Worm (Caenorhabditis elegans) whole organism, late embryonic: ENCODE data around the gene nhr-14.

Source experiments
- F13H6.1 ChIP-seq: sonication (generic microtip); optimal IDR thresholded peaks from 2 replicates; lab custom pipeline; 2016; ENCODE audit warnings: missing genetic modification characterization, missing compliant biosample characterization
- ceh-14 ChIP-seq: sonication (generic microtip); optimal IDR thresholded peaks from 2 replicates; lab custom pipeline; 2016; ENCODE audit warnings: missing genotype, missing genetic modification characterization, missing compliant biosample characterization
- ceh-18 ChIP-seq: sonication (generic microtip); optimal IDR thresholded peaks from 2 replicates; lab custom pipeline; 2016; ENCODE audit warnings: missing genetic modification characterization, missing compliant biosample characterization
- ceh-2 ChIP-seq: sonication (generic microtip); optimal IDR thresholded peaks from 2 replicates; lab custom pipeline; 2016; ENCODE audit warnings: missing genotype, missing genetic modification characterization, missing compliant biosample characterization
- ceh-22 ChIP-seq: sonication (generic microtip); optimal IDR thresholded peaks from 2 replicates; lab custom pipeline; 2017; ENCODE audit warnings: missing biosample characterization, missing genetic modification characterization
- ceh-31 ChIP-seq: sonication (generic microtip); optimal IDR thresholded peaks from 2 replicates; lab custom pipeline; 2016; ENCODE audit warnings: missing genetic modification characterization, missing compliant biosample characterization
- ceh-34 ChIP-seq: sonication (generic microtip); optimal IDR thresholded peaks from 2 replicates; lab custom pipeline; 2016; ENCODE audit warnings: mild to moderate bottlenecking, missing genetic modification characterization, missing compliant biosample characterization
- che-1 ChIP-seq: sonication (generic microtip); optimal IDR thresholded peaks from 2 replicates; lab custom pipeline; 2016; ENCODE audit warnings: mild to moderate bottlenecking, missing genetic modification characterization, missing compliant biosample characterization
- dmd-4 ChIP-seq: sonication (generic microtip); optimal IDR thresholded peaks from 2 replicates; lab custom pipeline; 2016; ENCODE audit warnings: borderline replicate concordance, missing genetic modification characterization, missing compliant biosample characterization
- elt-2 ChIP-seq: sonication (generic microtip); optimal IDR thresholded peaks from 2 replicates; lab custom pipeline; 2016; ENCODE audit warnings: missing genetic modification reagents, missing genetic modification characterization, missing compliant biosample characterization
- ets-4 ChIP-seq: sonication (generic microtip); optimal IDR thresholded peaks from 2 replicates; lab custom pipeline; 2016; ENCODE audit warnings: missing genetic modification characterization, missing compliant biosample characterization
- fkh-10 ChIP-seq: fragments of 150-350 bp; optimal IDR thresholded peaks from 2 replicates; lab custom pipeline; 2014; ENCODE audit warnings: missing biosample characterization, missing genetic modification reagents, missing genetic modification characterization
- hlh-30 ChIP-seq: sonication (generic microtip); optimal IDR thresholded peaks from 2 replicates; lab custom pipeline; 2017; ENCODE audit warnings: antibody characterized with exemption, missing genetic modification characterization, missing compliant biosample characterization; ENCODE audit not compliant: insufficient read depth
- hlh-8 ChIP-seq: sonication (generic microtip); optimal IDR thresholded peaks from 2 replicates; lab custom pipeline; 2016; ENCODE audit warnings: missing genotype, missing genetic modification characterization, missing compliant biosample characterization
- lim-6 ChIP-seq: sonication (generic microtip); optimal IDR thresholded peaks from 2 replicates; lab custom pipeline; 2016; ENCODE audit warnings: missing genetic modification characterization, missing compliant biosample characterization
- nfya-1 ChIP-seq: sonication (generic microtip); optimal IDR thresholded peaks from 2 replicates; lab custom pipeline; 2017; ENCODE audit warnings: missing genetic modification characterization, mild to moderate bottlenecking, missing compliant biosample characterization, antibody characterized with exemption, moderate library complexity
- nhr-11 ChIP-seq: fragments of 150-350 bp; optimal IDR thresholded peaks from 2 replicates; lab custom pipeline; 2014; ENCODE audit warnings: missing biosample characterization, missing genetic modification characterization
- pha-2 ChIP-seq: sonication (generic microtip); optimal IDR thresholded peaks from 2 replicates; lab custom pipeline; 2017; ENCODE audit warnings: mild to moderate bottlenecking, missing genetic modification characterization, missing compliant biosample characterization
- pha-4 ChIP-seq: fragments of 150-350 bp; optimal IDR thresholded peaks from 2 replicates; lab custom pipeline; 2018; ENCODE audit warnings: missing biosample characterization, missing genetic modification reagents, missing genetic modification characterization
- pros-1 ChIP-seq: fragments of 150-350 bp; optimal IDR thresholded peaks from 2 replicates; lab custom pipeline; 2014; ENCODE audit warnings: missing biosample characterization, missing genetic modification reagents, missing genetic modification characterization
- ref-2 ChIP-seq: sonication (generic microtip); optimal IDR thresholded peaks from 2 replicates; lab custom pipeline; 2016; ENCODE audit warnings: missing genetic modification characterization, missing compliant biosample characterization
- sdc-2 ChIP-seq: sonication (generic microtip); optimal IDR thresholded peaks from 2 replicates; lab custom pipeline; 2016; ENCODE audit warnings: missing genotype, missing genetic modification characterization, missing compliant biosample characterization
- sox-2 ChIP-seq: fragments of 200-800 bp; sonication (Bioruptor generic); IDR thresholded peaks from 2 replicates; pipeline ENCODE4 v1.3.6; 2022; ENCODE audit warnings: missing genetic modification reagents, missing genetic modification characterization, missing compliant biosample characterization
- sox-4 ChIP-seq: sonication (generic microtip); optimal IDR thresholded peaks from 2 replicates; lab custom pipeline; 2017; ENCODE audit warnings: mild to moderate bottlenecking, missing genetic modification characterization, inconsistent platforms, missing compliant biosample characterization
- tbx-2 ChIP-seq: sonication (generic microtip); optimal IDR thresholded peaks from 2 replicates; lab custom pipeline; 2016; ENCODE audit warnings: missing genetic modification characterization, missing compliant biosample characterization
- tbx-7 ChIP-seq: sonication (generic microtip); optimal IDR thresholded peaks from 2 replicates; lab custom pipeline; 2016; ENCODE audit warnings: missing genotype, missing genetic modification characterization, missing compliant biosample characterization
- unc-3 ChIP-seq, 2 experiments: fragments of 200-800 bp in 1 of 2; sonication (Bioruptor generic) in 1 of 2; sonication (generic microtip) in 1 of 2; conservative IDR thresholded peaks in 1 of 2; optimal IDR thresholded peaks in 1 of 2; 2 replicates each; pipeline versions ENCODE4 v1.3.6 to Lab custom; 2016 to 2022; ENCODE audit warnings: missing compliant biosample characterization in 2 of 2, missing genetic modification characterization in 2 of 2, missing genetic modification reagents in 1 of 2
- unc-42 ChIP-seq: sonication (generic microtip); optimal IDR thresholded peaks from 2 replicates; lab custom pipeline; 2016; ENCODE audit warnings: missing genotype, missing genetic modification characterization, missing compliant biosample characterization
- unc-55 ChIP-seq: sonication (generic microtip); optimal IDR thresholded peaks from 2 replicates; lab custom pipeline; 2017; ENCODE audit warnings: missing biosample characterization, missing genetic modification reagents, missing genetic modification characterization
- ztf-16 ChIP-seq: sonication (generic microtip); optimal IDR thresholded peaks from 2 replicates; lab custom pipeline; 2017; ENCODE audit warnings: missing genetic modification characterization, missing compliant biosample characterization

Gene nhr-14

DNA sequence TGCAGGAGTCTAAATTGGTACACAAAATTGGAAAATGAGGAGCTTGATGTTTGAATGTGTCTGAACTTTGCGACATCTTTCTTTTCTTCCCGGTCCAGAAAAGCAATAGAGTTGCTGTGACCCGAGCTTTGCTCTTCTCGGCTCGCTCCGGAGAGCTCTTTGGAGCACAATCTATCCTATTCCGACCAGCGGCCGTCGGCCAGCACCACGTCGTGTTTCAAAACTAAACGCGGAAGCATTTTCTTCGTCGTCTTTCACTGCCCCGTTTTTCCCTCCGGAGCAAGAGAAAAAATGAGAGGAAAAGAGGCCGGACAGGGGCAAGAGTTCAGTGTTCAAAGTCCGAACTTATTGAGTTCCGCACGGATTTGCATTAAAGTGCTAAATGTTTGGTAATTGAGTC is 3.1 kb upstream of the nhr-14 start:
- TF ChIP-seq hlh-8 (tag; lab: Kevin White, UChicago): no peak
- peak; percentile 10 for TF ChIP-seq unc-42
- no peak for TF ChIP-seq ceh-14
- no peak for TF ChIP-seq pha-4 (tag; lab: Kevin White, UChicago)
- TF ChIP-seq tbx-2 (tag; lab: Kevin White, UChicago): no peak
- TF ChIP-seq fkh-10 (GFP tag; lab: Kevin White, UChicago): no peak
- no peak for TF ChIP-seq unc-55 (GFP tag; lab: Kevin White, UChicago)
- TF ChIP-seq lim-6 (tag; lab: Kevin White, UChicago): no peak

DNA sequence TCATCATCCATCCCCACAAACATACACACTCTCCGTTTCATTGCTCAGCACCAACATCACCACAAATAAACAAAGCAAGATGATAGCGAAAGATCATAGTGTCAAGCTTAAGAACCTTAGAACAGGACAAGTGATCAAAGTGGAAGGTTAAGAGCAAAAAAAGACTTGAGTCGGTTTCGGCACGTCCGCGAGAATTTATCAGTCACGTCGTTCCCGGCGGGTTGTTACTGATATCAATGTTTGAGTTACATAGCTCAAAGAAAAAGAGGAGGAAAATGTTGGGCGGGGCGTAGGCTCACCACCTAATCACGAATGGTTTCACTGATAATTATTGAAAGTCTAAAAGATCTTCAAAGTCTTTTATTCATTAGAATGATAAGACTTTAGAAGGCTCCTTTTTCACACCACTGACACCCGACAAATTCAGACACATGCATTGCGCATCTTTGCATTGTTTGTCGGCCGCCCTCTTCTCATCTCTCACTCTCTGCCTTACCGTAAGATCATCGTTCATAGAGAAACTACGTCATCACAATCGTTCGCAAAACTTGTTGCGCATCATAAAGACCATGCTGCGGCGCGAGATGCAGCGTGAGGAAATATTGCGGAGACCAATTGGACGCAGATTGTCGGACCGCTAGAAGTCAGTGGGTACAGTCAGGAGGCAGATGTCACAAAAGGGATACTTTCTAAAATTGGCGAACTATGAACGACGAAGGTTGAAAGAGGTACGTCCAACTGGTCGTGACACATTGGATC is 1.2 kb upstream of the nhr-14 start:
- TF ChIP-seq pros-1 (tag; lab: Kevin White, UChicago): peak; percentile 27
- TF ChIP-seq sox-4 (tag; lab: Kevin White, UChicago): no peak
- peak; percentile 48 for TF ChIP-seq nfya-1 (tag; lab: Kevin White, UChicago)
- TF ChIP-seq ztf-16 (tag; lab: Kevin White, UChicago): peak; percentile 20
- TF ChIP-seq ceh-34 (tag; lab: Kevin White, UChicago): no peak
- TF ChIP-seq elt-2 (tag; lab: Kevin White, UChicago): peak; percentile 58
- peak; percentile 19 for TF ChIP-seq ceh-31 (tag; lab: Kevin White, UChicago)
- TF ChIP-seq ets-4: no peak
- TF ChIP-seq nhr-11 (tag; lab: Kevin White, UChicago): no peak
- peak; percentile 22 for TF ChIP-seq F13H6.1 (tag; lab: Kevin White, UChicago)

DNA sequence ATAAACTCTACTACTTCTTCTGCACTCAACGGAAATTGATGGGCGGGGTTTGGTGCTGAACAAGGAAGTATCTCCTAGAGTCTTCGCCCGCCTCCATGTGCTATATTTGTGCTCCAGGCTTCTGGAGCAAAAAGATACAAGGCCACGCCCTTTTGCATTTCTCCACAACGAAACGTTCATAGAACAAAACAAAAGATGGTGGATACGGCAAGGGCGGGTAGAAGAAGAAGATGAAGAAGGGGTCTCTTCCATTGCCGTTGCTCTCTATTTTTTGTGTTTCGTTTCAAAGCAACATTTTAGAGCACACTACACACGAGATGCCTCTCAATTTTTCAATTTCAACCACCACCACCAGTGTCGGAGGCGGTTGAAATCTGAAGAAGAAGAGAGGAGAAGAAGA is 330 bp upstream of the nhr-14 start:
- TF ChIP-seq pha-4 (tag; lab: Kevin White, UChicago) (no peak), fkh-10 (GFP tag; lab: Kevin White, UChicago) (peak; percentile 58)

DNA sequence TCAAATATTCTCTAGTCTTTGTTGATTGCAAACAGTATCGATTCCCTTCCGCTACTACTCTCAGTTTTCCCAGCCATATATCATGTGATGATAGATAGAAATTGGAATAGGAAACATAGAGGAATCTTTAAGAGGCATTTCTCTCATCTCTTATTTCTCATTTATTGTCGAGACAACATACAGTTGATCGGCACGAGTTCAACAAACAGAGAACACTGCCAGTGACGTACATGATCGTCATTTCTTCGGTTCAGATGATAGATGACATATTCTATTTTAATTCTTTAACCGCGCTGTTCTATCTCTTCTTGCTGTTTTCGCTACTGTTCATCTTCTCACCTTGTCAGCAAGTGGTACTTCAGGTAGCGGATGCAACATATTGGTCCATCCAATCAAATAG is 836 bp downstream of the nhr-14 start:
- TF ChIP-seq ref-2 (no peak), hlh-30 (tag; lab: Kevin White, UChicago) (peak; percentile 13)

DNA sequence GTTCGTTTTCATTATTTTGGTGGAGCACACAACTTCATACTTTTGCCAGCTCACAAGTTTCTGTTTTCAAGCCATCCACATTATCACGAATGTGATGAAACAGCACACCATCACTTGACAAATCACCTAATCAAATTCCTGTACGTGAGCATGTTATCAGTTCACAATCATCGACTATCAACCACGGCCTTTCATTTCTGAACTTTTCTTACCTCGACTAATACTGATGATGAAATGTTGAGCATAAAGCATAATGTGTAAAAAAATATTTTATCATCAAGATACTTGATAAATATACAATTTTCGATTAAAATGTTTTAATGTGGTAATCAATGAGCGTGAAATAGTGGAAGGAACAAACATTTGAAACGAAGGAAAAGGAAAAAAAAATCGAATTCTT is 2.5 kb downstream of the nhr-14 start:
- TF ChIP-seq pros-1 (tag; lab: Kevin White, UChicago) (no peak), elt-2 (tag; lab: Kevin White, UChicago) (peak; percentile 84), unc-3 (GFP tag; conservative IDR thresholded peaks at IDR 0.05; lab: Robert Waterston, UW) (no peak), unc-3 (tag; optimal IDR thresholded peaks at IDR 0.05; lab: Kevin White, UChicago) (no peak)

DNA sequence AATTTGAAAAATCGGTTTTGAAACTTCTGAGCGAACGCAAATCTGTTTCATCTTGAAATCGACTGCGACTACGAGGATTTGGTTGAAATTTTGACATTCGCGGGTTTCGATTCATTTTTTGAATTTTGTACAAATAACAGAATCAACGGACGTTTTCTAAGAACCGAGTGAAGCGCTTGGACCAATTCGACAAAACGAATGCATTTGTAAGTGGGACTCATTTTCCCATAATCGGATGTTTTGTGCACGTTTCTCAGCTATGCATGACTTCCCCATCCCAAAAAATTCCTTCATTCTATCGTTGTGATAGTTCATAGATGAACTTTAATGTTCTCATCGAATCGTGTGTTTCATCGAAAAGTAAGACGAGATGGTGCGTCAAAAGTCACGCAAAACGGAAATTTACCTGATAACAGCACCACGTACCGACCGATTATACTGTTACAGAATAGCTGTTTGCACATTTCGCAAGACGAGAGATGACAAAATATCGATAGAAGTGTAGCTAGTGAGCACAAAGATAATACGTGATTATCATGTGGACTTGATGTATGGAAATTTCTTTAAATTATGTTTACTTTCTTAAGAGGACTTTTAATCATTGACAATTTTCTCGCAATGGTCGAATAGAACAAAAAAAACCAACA is 5.7 kb downstream of the nhr-14 start, which contains the start of gene mec-10:
TSS of gene mec-10 (minus strand) at position 189 of the 647 bp plus-strand sequence.
- TF ChIP-seq ceh-22: no peak
- TF ChIP-seq elt-2 (tag; lab: Kevin White, UChicago): peak; percentile 34

DNA sequence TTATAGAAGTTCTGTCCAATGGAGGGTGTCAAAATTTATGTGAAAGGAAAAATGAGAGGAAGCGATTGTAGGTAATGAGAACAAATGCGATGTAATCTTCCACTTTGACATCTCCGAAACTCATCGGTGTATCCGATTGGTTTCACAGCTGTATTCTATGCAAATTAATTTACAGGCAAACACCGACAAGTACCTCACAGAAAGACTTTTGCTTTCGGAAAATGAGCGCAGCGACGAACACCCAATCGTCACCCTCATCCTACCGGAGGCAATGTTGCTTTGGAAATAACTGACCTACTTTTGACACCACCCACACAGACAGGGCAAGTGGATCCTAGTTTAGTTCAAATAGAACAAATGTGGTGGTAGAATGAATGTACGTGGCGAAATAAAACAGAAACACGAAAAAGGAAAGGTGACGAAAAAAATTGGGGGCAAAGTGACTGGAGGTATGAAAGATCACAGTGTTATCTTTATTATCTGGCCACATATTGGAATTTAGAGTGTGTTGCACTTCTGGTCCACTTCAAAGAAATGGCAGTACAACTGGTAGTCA is 12.0 kb downstream of the nhr-14 start:
- TF ChIP-seq dmd-4: no peak
- no peak for TF ChIP-seq tbx-7 (tag; lab: Kevin White, UChicago)
- no peak for TF ChIP-seq sdc-2 (tag; lab: Kevin White, UChicago)
- no peak for TF ChIP-seq ceh-2 (tag; lab: Kevin White, UChicago)
- TF ChIP-seq pha-2 (tag; lab: Kevin White, UChicago): no peak
- no peak for TF ChIP-seq che-1
- TF ChIP-seq ets-4: no peak
- TF ChIP-seq unc-55 (GFP tag; lab: Kevin White, UChicago): no peak
- no peak for TF ChIP-seq pha-4 (tag; lab: Kevin White, UChicago)
- TF ChIP-seq ceh-22: no peak
- TF ChIP-seq sox-2 (GFP tag; lab: Robert Waterston, UW): no peak
- no peak for TF ChIP-seq ceh-18
- no peak for TF ChIP-seq tbx-2 (tag; lab: Kevin White, UChicago)
- no peak for TF ChIP-seq ceh-14
- no peak for TF ChIP-seq ref-2
- TF ChIP-seq, all 69 proteins: peak for 0
